Fruit fly (Drosophila melanogaster): Measurements from ENCODE around the gene CG10140.

- TF ChIP-seq CG8478 (optimal IDR thresholded peaks at IDR 0.05): no peak
- TF ChIP-seq CTCF (optimal IDR thresholded peaks at IDR 0.05): no peak
Observed at dm6 chr3L:13442400-13442799, 2.1 kb upstream of the CG10140 start, which contains the start of gene cmb.
